Worm (Caenorhabditis elegans) whole organism, mixed stage, embryonic: ENCODE measurements around the gene F36G3.3.

ENCODE experiments used
- blmp-1 ChIP-seq: fragments of 150-350 bp; optimal IDR thresholded peaks from 2 replicates; lab custom pipeline; 2014; ENCODE audit warnings: missing biosample characterization, missing genetic modification characterization
- ceh-39 ChIP-seq: fragments of 150-350 bp; optimal IDR thresholded peaks from 2 replicates; lab custom pipeline; 2014; ENCODE audit warnings: missing biosample characterization, missing genetic modification characterization
- ceh-43 ChIP-seq: fragments of 200-800 bp; sonication (Bioruptor generic); optimal IDR thresholded peaks from 2 replicates; lab custom pipeline; 2018; ENCODE audit warnings: mild to moderate bottlenecking, missing genetic modification characterization, moderate library complexity, missing compliant biosample characterization
- ces-1 ChIP-seq: fragments of 150-350 bp; optimal IDR thresholded peaks from 2 replicates; lab custom pipeline; 2014; ENCODE audit warnings: missing biosample characterization, missing genetic modification reagents, missing genetic modification characterization
- cnd-1 ChIP-seq: fragments of 200-800 bp; sonication (Bioruptor generic); optimal IDR thresholded peaks from 2 replicates; lab custom pipeline; 2018; ENCODE audit warnings: mild to moderate bottlenecking, missing genetic modification characterization, missing compliant biosample characterization
- elt-1 ChIP-seq: sonication (generic microtip); optimal IDR thresholded peaks from 2 replicates; lab custom pipeline; 2017; ENCODE audit warnings: missing genetic modification characterization, mild to moderate bottlenecking, missing compliant biosample characterization, antibody characterized with exemption, moderate library complexity, borderline replicate concordance; ENCODE audit not compliant: insufficient read depth
- elt-3 ChIP-seq: fragments of 150-350 bp; optimal IDR thresholded peaks from 2 replicates; lab custom pipeline; 2014; ENCODE audit warnings: missing biosample characterization, missing genetic modification characterization
- flh-1 ChIP-seq: fragments of 200-800 bp; sonication (Bioruptor generic); optimal IDR thresholded peaks from 2 replicates; lab custom pipeline; 2018; ENCODE audit warnings: mild to moderate bottlenecking, missing genetic modification characterization, moderate library complexity, missing compliant biosample characterization
- lin-13 ChIP-seq: fragments of 150-350 bp; optimal IDR thresholded peaks from 2 replicates; lab custom pipeline; 2014; ENCODE audit warnings: missing biosample characterization, missing genetic modification characterization
- lin-32 ChIP-seq: fragments of 200-800 bp; sonication (Bioruptor generic); optimal IDR thresholded peaks from 2 replicates; lab custom pipeline; 2018; ENCODE audit warnings: mild to moderate bottlenecking, missing genetic modification characterization, missing compliant biosample characterization
- lsy-2 ChIP-seq: fragments of 150-350 bp; optimal IDR thresholded peaks from 2 replicates; lab custom pipeline; 2014; ENCODE audit warnings: missing biosample characterization, missing genetic modification characterization
- mep-1 ChIP-seq: fragments of 150-350 bp; optimal IDR thresholded peaks from 2 replicates; lab custom pipeline; 2017; ENCODE audit warnings: missing biosample characterization, missing genetic modification reagents, missing genetic modification characterization, inconsistent platforms
- nhr-12 ChIP-seq: fragments of 150-350 bp; optimal IDR thresholded peaks from 2 replicates; lab custom pipeline; 2014; ENCODE audit warnings: missing biosample characterization, missing genetic modification characterization
- nhr-28 ChIP-seq: fragments of 150-350 bp; optimal IDR thresholded peaks from 2 replicates; lab custom pipeline; 2014; ENCODE audit warnings: missing biosample characterization, missing genetic modification characterization
- snpc-4 ChIP-seq: fragments of 150-350 bp; optimal IDR thresholded peaks from 2 replicates; lab custom pipeline; 2014; ENCODE audit warnings: missing biosample characterization, missing genetic modification characterization

F36G3.3 gene

ce11 chrX:9850258-9850657 is 51.6 kb downstream of the F36G3.3 start, which contains the start of gene lec-8:
TSS of gene lec-8 (plus strand) at chrX:9850571.
- TF ChIP-seq flh-1 (no peak), blmp-1 (no peak), lin-13 (no peak), ces-1 (GFP tag; lab: Kevin White, UChicago) (no peak), snpc-4 (tag; lab: Kevin White, UChicago) (no peak), ceh-43 (no peak), nhr-12 (tag; lab: Kevin White, UChicago) (no peak), lsy-2 (tag; lab: Kevin White, UChicago) (no peak), nhr-28 (tag; lab: Kevin White, UChicago) (no peak), elt-3 (tag; lab: Kevin White, UChicago) (no peak), elt-1 (tag; lab: Kevin White, UChicago) (no peak), lin-32 (GFP tag; lab: Kevin White, UChicago) (no peak), cnd-1 (no peak), mep-1 (tag; lab: Kevin White, UChicago) (no peak), ceh-39 (tag; lab: Kevin White, UChicago) (no peak)
